Fruit fly (Drosophila melanogaster) whole organism, embryonic: ENCODE measurements around the gene CG33654.
A peak's percentile ranks its signal among the peaks of the same experiment; 100 is the strongest.

Experiments used
- Asciz ChIP-seq: fragments of 200-800 bp; sonication (Bioruptor generic); optimal IDR thresholded peaks from 2 replicates; lab custom pipeline; 2017; ENCODE audit warnings: missing biosample characterization, mild to moderate bottlenecking, missing genetic modification characterization, missing genetic modification reagents
- CG10543 ChIP-seq: fragments of 200-800 bp; sonication (Bioruptor generic); optimal IDR thresholded peaks from 3 replicates; lab custom pipeline; 2017; ENCODE audit warnings: missing biosample characterization, mild to moderate bottlenecking, missing genetic modification characterization, moderate library complexity
- CG11085 ChIP-seq: fragments of 200-800 bp; sonication (Bioruptor generic); IDR thresholded peaks from 2 replicates; pipeline ENCODE4 v1.3.6; 2022; ENCODE audit warnings: missing biosample characterization, missing genetic modification characterization
- CG11456 ChIP-seq: fragments of 200-800 bp; sonication (Bioruptor generic); IDR thresholded peaks from 3 replicates; pipeline ENCODE4 v1.3.6; 2022; ENCODE audit warnings: missing biosample characterization, missing genetic modification characterization
- CG11560 ChIP-seq: fragments of 200-800 bp; sonication (Bioruptor generic); IDR thresholded peaks from 3 replicates; pipeline ENCODE4 v1.3.6; 2022; ENCODE audit warnings: missing biosample characterization, missing genetic modification characterization
- CG11695 ChIP-seq: fragments of 200-800 bp; sonication (Bioruptor generic); IDR thresholded peaks from 3 replicates; pipeline ENCODE4 v1.3.6; 2022; ENCODE audit warnings: missing biosample characterization, missing genetic modification characterization
- CG12744 ChIP-seq: fragments of 200-800 bp; sonication (Bioruptor generic); optimal IDR thresholded peaks from 2 replicates; lab custom pipeline; 2016; ENCODE audit warnings: missing biosample characterization, missing genetic modification characterization
- CG13287 ChIP-seq: fragments of 200-800 bp; sonication (Bioruptor generic); IDR thresholded peaks from 2 replicates; pipeline ENCODE4 v1.3.6; 2022; ENCODE audit warnings: missing biosample characterization, missing genetic modification characterization; ENCODE audit not compliant: partially characterized antibody
- CG13775 ChIP-seq: fragments of 200-800 bp; sonication (Bioruptor generic); optimal IDR thresholded peaks from 3 replicates; lab custom pipeline; 2017; ENCODE audit warnings: missing biosample characterization, mild to moderate bottlenecking, missing genetic modification characterization
- CG14050 ChIP-seq: fragments of 200-800 bp; sonication (Bioruptor generic); IDR thresholded peaks from 3 replicates; pipeline ENCODE4 v1.3.6; 2022; ENCODE audit warnings: missing biosample characterization, missing genetic modification characterization
- CG15479 ChIP-seq: fragments of 200-800 bp; sonication (Bioruptor generic); optimal IDR thresholded peaks from 3 replicates; lab custom pipeline; 2019; ENCODE audit warnings: missing biosample characterization, mild to moderate bottlenecking, missing genetic modification characterization, moderate library complexity
- CG1603 ChIP-seq: fragments of 200-800 bp; sonication (Bioruptor generic); optimal IDR thresholded peaks from 2 replicates; lab custom pipeline; 2019; ENCODE audit warnings: missing biosample characterization, mild to moderate bottlenecking, missing genetic modification characterization, moderate library complexity
- CG18764 ChIP-seq: fragments of 200-800 bp; sonication (Bioruptor generic); optimal IDR thresholded peaks from 3 replicates; lab custom pipeline; 2016; ENCODE audit warnings: missing biosample characterization, missing genetic modification characterization
- CG30431 ChIP-seq: fragments of 200-800 bp; sonication (Bioruptor generic); optimal IDR thresholded peaks from 2 replicates; lab custom pipeline; 2017; ENCODE audit warnings: missing biosample characterization, missing genetic modification characterization
- CG3065 ChIP-seq: fragments of 200-800 bp; sonication (Bioruptor generic); optimal IDR thresholded peaks from 2 replicates; lab custom pipeline; 2016; ENCODE audit warnings: missing biosample characterization, missing genetic modification characterization
- CG32532 ChIP-seq: fragments of 200-800 bp; sonication (Bioruptor generic); IDR thresholded peaks from 2 replicates; pipeline ENCODE4 v1.3.6; 2022; ENCODE audit warnings: missing biosample characterization, missing genetic modification characterization
- CG3407 ChIP-seq: fragments of 200-800 bp; sonication (Bioruptor generic); optimal IDR thresholded peaks from 2 replicates; lab custom pipeline; 2018; ENCODE audit warnings: missing biosample characterization, mild to moderate bottlenecking, missing genetic modification characterization
- CG34376 ChIP-seq: fragments of 200-800 bp; sonication (Bioruptor generic); optimal IDR thresholded peaks from 2 replicates; lab custom pipeline; 2018; ENCODE audit warnings: missing biosample characterization, mild to moderate bottlenecking, missing genetic modification characterization
- CG3847 ChIP-seq: fragments of 200-800 bp; sonication (Bioruptor generic); IDR thresholded peaks from 2 replicates; pipeline ENCODE4 v1.3.6; 2022; ENCODE audit warnings: missing biosample characterization, missing genetic modification characterization
- CG43689 ChIP-seq: fragments of 200-800 bp; sonication (Bioruptor generic); IDR thresholded peaks from 2 replicates; pipeline ENCODE4 v1.3.6; 2022; ENCODE audit warnings: missing biosample characterization, missing genetic modification characterization
- CG7372 ChIP-seq: fragments of 200-800 bp; sonication (Bioruptor generic); IDR thresholded peaks from 2 replicates; pipeline ENCODE4 v1.3.6; 2022; ENCODE audit warnings: missing biosample characterization, missing genetic modification characterization
- CG8089 ChIP-seq: fragments of 200-800 bp; sonication (Bioruptor generic); optimal IDR thresholded peaks from 3 replicates; lab custom pipeline; 2016; ENCODE audit warnings: missing biosample characterization, missing genetic modification characterization
- CG9797 ChIP-seq: fragments of 200-800 bp; sonication (Bioruptor generic); optimal IDR thresholded peaks from 3 replicates; lab custom pipeline; 2018; ENCODE audit warnings: missing biosample characterization, mild to moderate bottlenecking, missing genetic modification characterization
- Dbx ChIP-seq: fragments of 200-800 bp; sonication (Bioruptor generic); IDR thresholded peaks from 3 replicates; pipeline ENCODE4 v1.3.6; 2022; ENCODE audit warnings: missing biosample characterization, missing genetic modification characterization
- Doc3 ChIP-seq: fragments of 200-800 bp; sonication (Bioruptor generic); IDR thresholded peaks from 3 replicates; pipeline ENCODE4 v1.3.6; 2022; ENCODE audit warnings: missing biosample characterization, missing genetic modification characterization; ENCODE audit not compliant: partially characterized antibody
- E2f2 ChIP-seq: fragments of 200-800 bp; sonication (Bioruptor generic); IDR thresholded peaks from 2 replicates; pipeline ENCODE4 v1.3.6; 2022; ENCODE audit warnings: missing biosample characterization, missing genetic modification characterization
- HLH54F ChIP-seq: fragments of 200-800 bp; sonication (Bioruptor generic); optimal IDR thresholded peaks from 3 replicates; lab custom pipeline; 2016; ENCODE audit warnings: missing biosample characterization, missing genetic modification characterization
- HLHmδ ChIP-seq: fragments of 200-800 bp; sonication (Bioruptor generic); optimal IDR thresholded peaks from 2 replicates; lab custom pipeline; 2018; ENCODE audit warnings: missing biosample characterization, mild to moderate bottlenecking, missing genetic modification characterization, moderate library complexity
- Hmx ChIP-seq: fragments of 200-800 bp; sonication (Bioruptor generic); optimal IDR thresholded peaks from 2 replicates; lab custom pipeline; 2016; ENCODE audit warnings: missing biosample characterization, missing genetic modification characterization
- Hsf ChIP-seq: fragments of 200-800 bp; sonication (Bioruptor generic); optimal IDR thresholded peaks from 3 replicates; lab custom pipeline; 2016; ENCODE audit warnings: missing biosample characterization, missing genetic modification characterization
- NC2β ChIP-seq: fragments of 200-800 bp; sonication (Bioruptor generic); optimal IDR thresholded peaks from 2 replicates; lab custom pipeline; 2016; ENCODE audit warnings: missing biosample characterization, missing genetic modification characterization
- Nf-YC ChIP-seq: fragments of 200-800 bp; optimal IDR thresholded peaks from 3 replicates; lab custom pipeline; 2019; ENCODE audit warnings: missing biosample characterization, mild to moderate bottlenecking, missing genetic modification characterization, moderate library complexity
- ab ChIP-seq: fragments of 200-800 bp; sonication (Bioruptor generic); optimal IDR thresholded peaks from 2 replicates; lab custom pipeline; 2016; ENCODE audit warnings: missing biosample characterization, missing genetic modification characterization
- caup ChIP-seq: fragments of 200-800 bp; sonication (Bioruptor generic); optimal IDR thresholded peaks from 3 replicates; lab custom pipeline; 2017; ENCODE audit warnings: missing biosample characterization, mild to moderate bottlenecking, missing genetic modification characterization, moderate library complexity; ENCODE audit not compliant: severe bottlenecking
- dan ChIP-seq: fragments of 200-800 bp; sonication (Bioruptor generic); IDR thresholded peaks from 2 replicates; pipeline ENCODE4 v1.3.6; 2022; ENCODE audit warnings: missing biosample characterization, missing genetic modification characterization
- fru ChIP-seq: fragments of >200 bp; optimal IDR thresholded peaks from 2 replicates; lab custom pipeline; 2017
- hbn ChIP-seq: fragments of 200-800 bp; sonication (Bioruptor generic); IDR thresholded peaks from 2 replicates; pipeline ENCODE4 v1.3.6; 2022; ENCODE audit warnings: missing biosample characterization, missing genetic modification characterization; ENCODE audit not compliant: partially characterized antibody
- her ChIP-seq: fragments of 200-800 bp; sonication (Bioruptor generic); optimal IDR thresholded peaks from 2 replicates; lab custom pipeline; 2016; ENCODE audit warnings: missing biosample characterization, missing genetic modification characterization
- maf-S ChIP-seq: fragments of 200-800 bp; sonication (Bioruptor generic); optimal IDR thresholded peaks from 2 replicates; lab custom pipeline; 2016; ENCODE audit warnings: missing biosample characterization, missing genetic modification characterization
- mirr ChIP-seq: fragments of 200-800 bp; sonication (Bioruptor generic); optimal IDR thresholded peaks from 3 replicates; lab custom pipeline; 2018; ENCODE audit warnings: missing biosample characterization, mild to moderate bottlenecking, missing genetic modification characterization
- nau ChIP-seq: fragments of 200-800 bp; sonication (Bioruptor generic); optimal IDR thresholded peaks from 3 replicates; lab custom pipeline; 2017; ENCODE audit warnings: missing biosample characterization, mild to moderate bottlenecking, missing genetic modification characterization, missing genetic modification reagents
- phol ChIP-seq: fragments of 200-800 bp; sonication (Bioruptor generic); optimal IDR thresholded peaks from 3 replicates; lab custom pipeline; 2018; ENCODE audit warnings: missing biosample characterization, mild to moderate bottlenecking, missing genetic modification characterization, moderate library complexity
- prd ChIP-seq, 3 experiments: fragments of >200 bp in 2 of 3; fragments of 200-800 bp in 1 of 3; sonication (Bioruptor generic) in 1 of 3; optimal IDR thresholded peaks in 2 of 3; IDR thresholded peaks in 1 of 3; 2 replicates in 2 of 3; 3 replicates in 1 of 3; pipeline versions ENCODE4 v1.3.6 to Lab custom; 2017 to 2022; ENCODE audit warnings: missing biosample characterization in 1 of 3, missing genetic modification characterization in 1 of 3
- ranshi ChIP-seq: fragments of 200-800 bp; sonication (Bioruptor generic); IDR thresholded peaks from 2 replicates; pipeline ENCODE4 v1.3.6; 2022; ENCODE audit warnings: missing biosample characterization, missing genetic modification characterization
- rib ChIP-seq: fragments of 200-800 bp; sonication (Bioruptor generic); IDR thresholded peaks from 2 replicates; pipeline ENCODE4 v1.3.6; 2022; ENCODE audit warnings: missing biosample characterization, missing genetic modification characterization
- sd ChIP-seq: fragments of 200-800 bp; sonication (Bioruptor generic); optimal IDR thresholded peaks from 3 replicates; lab custom pipeline; 2018; ENCODE audit warnings: missing biosample characterization, mild to moderate bottlenecking, missing genetic modification characterization, moderate library complexity
- stc ChIP-seq: fragments of 200-800 bp; sonication (Bioruptor generic); IDR thresholded peaks from 2 replicates; pipeline ENCODE4 v1.3.6; 2022; ENCODE audit warnings: missing biosample characterization, missing genetic modification characterization
- tap ChIP-seq: fragments of 200-800 bp; optimal IDR thresholded peaks from 3 replicates; lab custom pipeline; 2019; ENCODE audit warnings: missing biosample characterization, mild to moderate bottlenecking, missing genetic modification characterization, moderate library complexity
- trem ChIP-seq: fragments of 200-800 bp; optimal IDR thresholded peaks from 3 replicates; lab custom pipeline; 2019; ENCODE audit warnings: missing biosample characterization, mild to moderate bottlenecking, missing genetic modification characterization, moderate library complexity
- usp ChIP-seq: fragments of >200 bp; optimal IDR thresholded peaks from 2 replicates; lab custom pipeline; 2017; ENCODE audit warnings: missing biosample characterization, missing genetic modification characterization
- zfh1 ChIP-seq: fragments of 200-800 bp; sonication (Bioruptor generic); IDR thresholded peaks from 3 replicates; pipeline ENCODE4 v1.3.6; 2022; ENCODE audit warnings: missing biosample characterization, missing genetic modification characterization

Gene CG33654

DNA sequence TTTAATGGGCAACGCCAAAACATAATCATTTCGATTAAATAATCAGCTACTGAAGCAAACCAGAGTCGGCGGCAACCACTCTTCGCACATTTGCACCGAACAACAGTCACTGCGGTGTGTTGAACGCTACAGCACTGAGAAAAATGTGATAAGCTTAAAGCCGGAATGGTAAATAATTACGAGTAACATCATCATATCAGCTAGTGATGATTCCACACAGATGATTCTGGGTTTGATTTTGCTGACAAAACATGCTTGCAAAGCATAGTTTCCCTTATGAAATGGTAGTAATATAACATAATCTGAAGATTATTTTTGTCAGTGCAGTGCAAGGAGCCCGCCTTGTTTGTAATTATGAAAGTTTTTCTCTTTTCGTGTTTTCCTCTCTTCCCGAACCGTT lies 15.1 kb upstream of the CG33654 start (continued):
- TF ChIP-seq Asciz (GFP tag; lab: Kevin White, UChicago): peak; percentile 53
- TF ChIP-seq stc (GFP tag; lab: Robert Waterston, UW): no peak
- TF ChIP-seq CG1603 (tag; lab: Kevin White, UChicago): peak; percentile 82
- no peak for TF ChIP-seq CG32532 (GFP tag; lab: Robert Waterston, UW)
- TF ChIP-seq tap (tag; lab: Kevin White, UChicago): peak; percentile 38
- TF ChIP-seq usp: no peak
- no peak for TF ChIP-seq CG7372 (GFP tag; lab: Robert Waterston, UW)
- TF ChIP-seq CG30431 (GFP tag; lab: Kevin White, UChicago): peak; percentile 35
- TF ChIP-seq NC2β (GFP tag; lab: Kevin White, UChicago): peak; percentile 40
- TF ChIP-seq CG11695 (GFP tag; lab: Robert Waterston, UW): 0 out of 3 replicates have a peak, but pooled peaks have one; percentile 12
- no peak for TF ChIP-seq CG15479 (GFP tag; lab: Kevin White, UChicago)
- no peak for TF ChIP-seq Hmx
- TF ChIP-seq hbn (GFP tag; lab: Robert Waterston, UW): no peak
- TF ChIP-seq Nf-YC: no peak
- TF ChIP-seq caup (GFP tag; lab: Kevin White, UChicago): no peak
- peak; percentile 54 for TF ChIP-seq CG3407 (GFP tag; lab: Kevin White, UChicago)
- no peak for TF ChIP-seq CG34376
- TF ChIP-seq CG13775 (GFP tag; lab: Kevin White, UChicago): peak; percentile 8
- no peak for TF ChIP-seq CG43689 (GFP tag; lab: Robert Waterston, UW)
- TF ChIP-seq E2f2 (GFP tag; lab: Robert Waterston, UW): no peak
- TF ChIP-seq CG8089 (GFP tag; lab: Kevin White, UChicago): peak; percentile 12
- peak; percentile 19 for TF ChIP-seq nau (GFP tag; lab: Kevin White, UChicago)
- no peak for TF ChIP-seq sd (tag; lab: Kevin White, UChicago)
- 0 out of 2 replicates have a peak, but pooled peaks have one; percentile 11 for TF ChIP-seq ranshi (GFP tag; lab: Robert Waterston, UW)
- TF ChIP-seq CG11560 (tag; lab: Robert Waterston, UW): no peak
- peak; percentile 75 for TF ChIP-seq phol
- no peak for TF ChIP-seq Doc3 (GFP tag; lab: Robert Waterston, UW)
- TF ChIP-seq HLHmδ: no peak
- peak; percentile 8; the same call in 1 of the 3 replicates for TF ChIP-seq CG11456
- TF ChIP-seq trem (tag; lab: Kevin White, UChicago): peak; percentile 35
- TF ChIP-seq her: peak; percentile 25
- no peak for TF ChIP-seq CG12744 (GFP tag; lab: Kevin White, UChicago)
- peak; percentile 36 for TF ChIP-seq Hsf
- TF ChIP-seq CG10543: no peak
- TF ChIP-seq CG3847 (GFP tag; lab: Robert Waterston, UW): no peak
- no peak for TF ChIP-seq CG3065
- TF ChIP-seq CG18764 (GFP tag; lab: Kevin White, UChicago): peak; percentile 13
- no peak for TF ChIP-seq rib
- TF ChIP-seq zfh1 (GFP tag; lab: Robert Waterston, UW): peak; percentile 75
- TF ChIP-seq mirr (GFP tag; lab: Kevin White, UChicago): no peak
- TF ChIP-seq ab: peak; percentile 26
- TF ChIP-seq maf-S (GFP tag; lab: Kevin White, UChicago): peak; percentile 9
- TF ChIP-seq fru (lab: Kevin White, UChicago): no peak
- no peak for TF ChIP-seq Dbx
- no peak for TF ChIP-seq CG14050 (GFP tag; lab: Robert Waterston, UW)
- no peak for TF ChIP-seq CG11085
- TF ChIP-seq CG13287: no peak
- no peak for TF ChIP-seq dan (GFP tag; lab: Robert Waterston, UW)
- TF ChIP-seq CG9797 (GFP tag; lab: Kevin White, UChicago): no peak
- no peak for TF ChIP-seq prd (optimal IDR thresholded peaks at IDR 0.05; lab: Kevin White, UChicago)
- peak; percentile 51; the same call in 1 of the 3 replicates for TF ChIP-seq prd (GFP tag; IDR thresholded peaks at IDR 0.05; lab: Robert Waterston, UW)
- TF ChIP-seq HLH54F (GFP tag; lab: Kevin White, UChicago): no peak
